Worm (Caenorhabditis elegans): ENCODE measurements around the gene C24B9.3.

DNA sequence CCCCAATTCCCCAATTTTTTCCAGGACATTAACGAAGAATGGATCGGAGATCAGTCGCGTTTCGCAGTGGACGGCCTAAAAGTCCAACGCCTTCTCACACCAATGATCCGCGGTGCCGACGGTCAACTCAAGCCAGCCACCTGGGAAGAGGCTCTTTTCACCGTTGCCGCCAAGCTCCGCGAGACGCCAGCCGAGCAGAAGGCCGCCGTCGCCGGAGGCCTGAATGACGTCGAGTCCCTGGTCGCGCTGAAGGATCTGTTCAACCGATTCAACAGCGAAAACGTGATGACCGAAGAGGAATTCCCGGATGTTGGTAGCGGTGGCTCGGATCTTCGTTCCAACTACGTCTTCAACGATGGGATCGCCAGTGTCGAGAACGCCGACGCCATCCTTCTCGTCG is 8.5 kb downstream of the C24B9.3 start:
- TF ChIP-seq him-1 (tag; optimal IDR thresholded peaks at IDR 0.05) (no peak), W03F9.2 (tag; optimal IDR thresholded peaks at IDR 0.05) (no peak), dao-5 (tag; optimal IDR thresholded peaks at IDR 0.05) (no peak)
